Fruit fly (Drosophila melanogaster): ENCODE data around the gene odd.

DNA sequence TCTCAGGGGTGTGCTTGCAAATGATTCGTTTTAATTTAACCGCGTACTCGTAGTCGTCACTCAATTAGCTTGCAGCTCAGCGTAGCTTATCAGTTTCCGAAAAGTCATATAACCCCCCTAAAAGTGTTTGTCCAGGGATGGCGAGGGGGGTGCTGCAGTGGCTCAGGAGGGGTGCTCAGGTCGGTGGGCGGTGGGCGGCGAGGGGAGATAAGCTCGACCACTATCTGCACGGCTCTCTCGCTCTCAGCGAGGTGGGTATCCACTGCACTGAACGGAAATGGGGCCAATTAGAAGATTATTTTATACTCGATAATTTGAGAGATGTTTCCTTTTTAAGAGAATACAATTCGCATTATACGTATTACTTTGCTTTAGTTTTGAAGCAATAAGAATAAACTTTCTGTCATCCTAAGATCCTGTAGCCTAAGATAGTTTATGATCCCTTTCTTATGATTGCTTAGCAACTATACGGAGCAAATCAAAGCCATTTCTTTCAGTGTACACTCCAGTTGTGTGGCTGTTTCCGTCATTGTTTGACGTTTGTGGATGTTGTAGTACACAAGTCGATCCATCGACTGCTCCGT is 33.3 kb downstream of the odd start:
- TF ChIP-seq br (GFP tag; optimal IDR thresholded peaks at IDR 0.05) (peak; percentile 56), rgr (GFP tag; optimal IDR thresholded peaks at IDR 0.05) (peak; percentile 66), N (GFP tag; optimal IDR thresholded peaks at IDR 0.05) (no peak), h (GFP tag; optimal IDR thresholded peaks at IDR 0.05) (peak; percentile 51), pan (optimal IDR thresholded peaks at IDR 0.05) (no peak), Rel (GFP tag; optimal IDR thresholded peaks at IDR 0.05) (no peak), Rel (tag; optimal IDR thresholded peaks at IDR 0.05) (peak; percentile 52), usp (GFP tag; optimal IDR thresholded peaks at IDR 0.05) (no peak), psq (GFP tag; optimal IDR thresholded peaks at IDR 0.05) (peak; percentile 51), HLH106 (tag; optimal IDR thresholded peaks at IDR 0.05) (peak; percentile 81), Myc (optimal IDR thresholded peaks at IDR 0.05) (no peak), Vsx2 (GFP tag; optimal IDR thresholded peaks at IDR 0.05; ENCODE audit: partially characterized antibody) (no peak), Dfd (GFP tag; optimal IDR thresholded peaks at IDR 0.05) (no peak)
